Worm (Caenorhabditis elegans) whole organism, L1 larva: ENCODE measurements around the gene far-5.
A peak's percentile ranks its signal among the peaks of the same experiment; 100 is the strongest.

Source experiments
- C16A3.4 ChIP-seq: fragments of 150-350 bp; optimal IDR thresholded peaks from 2 replicates; lab custom pipeline; 2014; ENCODE audit warnings: missing biosample characterization, missing genetic modification characterization
- C34B4.2 ChIP-seq: sonication (generic microtip); optimal IDR thresholded peaks from 2 replicates; lab custom pipeline; 2017; ENCODE audit warnings: mild to moderate bottlenecking, missing genetic modification characterization, missing compliant biosample characterization
- Y116A8C.19 ChIP-seq: sonication (generic microtip); optimal IDR thresholded peaks from 2 replicates; lab custom pipeline; 2016; ENCODE audit warnings: missing compliant biosample characterization, missing genetic modification characterization, borderline replicate concordance
- alr-1 ChIP-seq: fragments of 200-800 bp; sonication (Bioruptor generic); optimal IDR thresholded peaks from 2 replicates; lab custom pipeline; 2018; ENCODE audit warnings: borderline replicate concordance, mild to moderate bottlenecking, missing genetic modification characterization, missing compliant biosample characterization
- aly-2 ChIP-seq: fragments of 150-350 bp; optimal IDR thresholded peaks from 2 replicates; lab custom pipeline; 2014; ENCODE audit warnings: missing biosample characterization, missing genetic modification characterization
- blmp-1 ChIP-seq: fragments of 150-350 bp; optimal IDR thresholded peaks from 2 replicates; lab custom pipeline; 2014; ENCODE audit warnings: missing biosample characterization, missing genetic modification characterization
- ceh-63 ChIP-seq: fragments of 200-800 bp; sonication (Bioruptor generic); optimal IDR thresholded peaks from 2 replicates; lab custom pipeline; 2018; ENCODE audit warnings: mild to moderate bottlenecking, missing genetic modification characterization, missing compliant biosample characterization
- ceh-8 ChIP-seq: fragments of 200-800 bp; sonication (Bioruptor generic); optimal IDR thresholded peaks from 2 replicates; lab custom pipeline; 2018; ENCODE audit warnings: mild to moderate bottlenecking, missing genetic modification characterization, moderate library complexity, missing compliant biosample characterization
- ceh-82 ChIP-seq, 3 experiments: fragments of 150-350 bp in 1 of 3; sonication (generic microtip) in 2 of 3; optimal IDR thresholded peaks; 2 replicates each; lab custom pipeline; 2014 to 2017; ENCODE audit warnings: missing biosample characterization in 3 of 3, missing genetic modification characterization in 3 of 3
- ceh-88 ChIP-seq: fragments of 200-800 bp; sonication (Bioruptor generic); IDR thresholded peaks from 2 replicates; pipeline ENCODE4 v1.3.6; 2022; ENCODE audit warnings: missing genetic modification characterization, missing compliant biosample characterization
- ces-1 ChIP-seq: fragments of 150-350 bp; optimal IDR thresholded peaks from 2 replicates; lab custom pipeline; 2014; ENCODE audit warnings: missing biosample characterization, missing genetic modification reagents, missing genetic modification characterization
- dpl-1 ChIP-seq, 3 experiments: fragments of 150-350 bp in 2 of 3; sonication (generic microtip) in 1 of 3; optimal IDR thresholded peaks; 2 replicates each; lab custom pipeline; 2014 to 2017; ENCODE audit warnings: missing biosample characterization in 3 of 3, missing genetic modification characterization in 3 of 3, missing genetic modification reagents in 3 of 3
- dsc-1 ChIP-seq: sonication (generic microtip); optimal IDR thresholded peaks from 2 replicates; lab custom pipeline; 2016; ENCODE audit warnings: mild to moderate bottlenecking, missing genetic modification characterization, missing compliant biosample characterization
- efl-3 ChIP-seq: fragments of 200-800 bp; sonication (Bioruptor generic); optimal IDR thresholded peaks from 2 replicates; lab custom pipeline; 2018; ENCODE audit warnings: mild to moderate bottlenecking, missing genetic modification characterization, missing compliant biosample characterization
- elt-2 ChIP-seq: sonication (generic microtip); optimal IDR thresholded peaks from 2 replicates; lab custom pipeline; 2016; ENCODE audit warnings: missing genetic modification characterization, mild to moderate bottlenecking, inconsistent platforms, missing compliant biosample characterization, missing genetic modification reagents
- elt-3 ChIP-seq, 6 experiments: fragments of 150-350 bp in 1 of 6; sonication (generic microtip); optimal IDR thresholded peaks; 2 replicates each; lab custom pipeline; 2017 to 2018; ENCODE audit warnings: missing biosample characterization in 6 of 6, missing genetic modification characterization in 6 of 6, inconsistent platforms in 1 of 6
- fkh-10 ChIP-seq: sonication (generic microtip); optimal IDR thresholded peaks from 2 replicates; lab custom pipeline; 2017; ENCODE audit warnings: missing biosample characterization, missing genetic modification reagents, missing genetic modification characterization
- grh-1 ChIP-seq: fragments of 200-800 bp; sonication (Bioruptor generic); IDR thresholded peaks from 2 replicates; pipeline ENCODE4 v1.3.6; 2022; ENCODE audit warnings: missing genetic modification reagents, missing genetic modification characterization, missing compliant biosample characterization
- hlh-17 ChIP-seq: fragments of 200-800 bp; sonication (Bioruptor generic); optimal IDR thresholded peaks from 2 replicates; lab custom pipeline; 2018; ENCODE audit warnings: missing genetic modification characterization, mild to moderate bottlenecking, missing compliant biosample characterization, moderate library complexity, borderline replicate concordance
- hlh-4 ChIP-seq: sonication (generic microtip); optimal IDR thresholded peaks from 2 replicates; lab custom pipeline; 2016; ENCODE audit warnings: mild to moderate bottlenecking, missing genetic modification characterization, missing compliant biosample characterization
- irx-1 ChIP-seq: sonication (generic microtip); optimal IDR thresholded peaks from 2 replicates; lab custom pipeline; 2016; ENCODE audit warnings: missing genetic modification characterization, missing compliant biosample characterization
- lin-35 ChIP-seq, 2 experiments: fragments of 150-350 bp; optimal IDR thresholded peaks; 2 replicates each; lab custom pipeline; 2014; ENCODE audit warnings: missing biosample characterization in 2 of 2, missing genetic modification characterization in 2 of 2, missing genetic modification reagents in 2 of 2
- lin-39 ChIP-seq: fragments of 150-350 bp; optimal IDR thresholded peaks from 2 replicates; lab custom pipeline; 2014; ENCODE audit warnings: missing biosample characterization, missing genetic modification reagents, missing genetic modification characterization
- lsy-2 ChIP-seq, 2 experiments: fragments of 150-350 bp; optimal IDR thresholded peaks; 2 replicates each; lab custom pipeline; 2014; ENCODE audit warnings: missing biosample characterization in 2 of 2, missing genetic modification characterization in 2 of 2
- mdl-1 ChIP-seq, 2 experiments: fragments of 150-350 bp; optimal IDR thresholded peaks; 2 replicates each; lab custom pipeline; 2014 to 2017; ENCODE audit warnings: missing biosample characterization in 2 of 2, missing genetic modification characterization in 2 of 2, inconsistent platforms in 1 of 2
- mep-1 ChIP-seq: fragments of 150-350 bp; optimal IDR thresholded peaks from 2 replicates; lab custom pipeline; 2014; ENCODE audit warnings: missing biosample characterization, missing genetic modification characterization
- nhr-12 ChIP-seq: sonication (generic microtip); optimal IDR thresholded peaks from 2 replicates; lab custom pipeline; 2017; ENCODE audit warnings: missing biosample characterization, missing genetic modification characterization
- nhr-237 ChIP-seq: fragments of 150-350 bp; optimal IDR thresholded peaks from 2 replicates; lab custom pipeline; 2014; ENCODE audit warnings: missing biosample characterization, missing genetic modification characterization
- nhr-47 ChIP-seq: sonication (generic microtip); optimal IDR thresholded peaks from 2 replicates; lab custom pipeline; 2016; ENCODE audit warnings: mild to moderate bottlenecking, missing genetic modification characterization, moderate library complexity, missing compliant biosample characterization
- nhr-71 ChIP-seq: sonication (generic microtip); optimal IDR thresholded peaks from 2 replicates; lab custom pipeline; 2016; ENCODE audit warnings: mild to moderate bottlenecking, missing genetic modification characterization, moderate library complexity, missing compliant biosample characterization
- nhr-76 ChIP-seq: sonication (generic microtip); optimal IDR thresholded peaks from 2 replicates; lab custom pipeline; 2017; ENCODE audit warnings: missing biosample characterization, missing genetic modification characterization
- nhr-77 ChIP-seq: fragments of 150-350 bp; optimal IDR thresholded peaks from 2 replicates; lab custom pipeline; 2014; ENCODE audit warnings: missing biosample characterization, missing genetic modification characterization
- nhr-84 ChIP-seq: sonication (generic microtip); optimal IDR thresholded peaks from 2 replicates; lab custom pipeline; 2017; ENCODE audit warnings: missing biosample characterization, missing genetic modification characterization
- pag-3 ChIP-seq: sonication (generic microtip); optimal IDR thresholded peaks from 2 replicates; lab custom pipeline; 2017; ENCODE audit warnings: missing genetic modification characterization, mild to moderate bottlenecking, missing compliant biosample characterization, antibody characterized with exemption, borderline replicate concordance; ENCODE audit not compliant: insufficient read depth
- pax-3 ChIP-seq: fragments of 200-800 bp; sonication (Bioruptor generic); optimal IDR thresholded peaks from 2 replicates; lab custom pipeline; 2018; ENCODE audit warnings: mild to moderate bottlenecking, missing genetic modification characterization, moderate library complexity, missing compliant biosample characterization
- pqm-1 ChIP-seq: sonication (generic microtip); optimal IDR thresholded peaks from 3 replicates; lab custom pipeline; 2017; ENCODE audit warnings: missing biosample characterization, missing genetic modification characterization
- rnt-1 ChIP-seq: sonication (generic microtip); optimal IDR thresholded peaks from 2 replicates; lab custom pipeline; 2016; ENCODE audit warnings: mild to moderate bottlenecking, missing genetic modification characterization, moderate library complexity, missing compliant biosample characterization
- skn-1 ChIP-seq: fragments of 150-350 bp; optimal IDR thresholded peaks from 2 replicates; lab custom pipeline; 2014; ENCODE audit warnings: missing biosample characterization, missing genetic modification characterization
- sox-4 ChIP-seq: sonication (generic microtip); optimal IDR thresholded peaks from 2 replicates; lab custom pipeline; 2016; ENCODE audit warnings: missing genetic modification characterization, missing compliant biosample characterization
- sptf-1 ChIP-seq: fragments of 150-350 bp; optimal IDR thresholded peaks from 2 replicates; lab custom pipeline; 2014; ENCODE audit warnings: missing biosample characterization, missing genetic modification characterization
- sup-37 ChIP-seq: fragments of 200-800 bp; sonication (Bioruptor generic); optimal IDR thresholded peaks from 2 replicates; lab custom pipeline; 2018; ENCODE audit warnings: mild to moderate bottlenecking, missing genetic modification characterization, missing compliant biosample characterization
- swsn-7 ChIP-seq: sonication (generic microtip); optimal IDR thresholded peaks from 2 replicates; lab custom pipeline; 2016; ENCODE audit warnings: missing genetic modification characterization, missing compliant biosample characterization
- tbx-2 ChIP-seq: sonication (generic microtip); optimal IDR thresholded peaks from 2 replicates; lab custom pipeline; 2016; ENCODE audit warnings: missing genetic modification characterization, missing compliant biosample characterization
- unc-30 ChIP-seq: sonication (generic microtip); optimal IDR thresholded peaks from 2 replicates; lab custom pipeline; 2017; ENCODE audit warnings: missing biosample characterization, missing genetic modification characterization
- unc-62 ChIP-seq: fragments of 150-350 bp; optimal IDR thresholded peaks from 2 replicates; lab custom pipeline; 2014; ENCODE audit warnings: missing biosample characterization, missing genetic modification reagents, missing genetic modification characterization
- unc-98 ChIP-seq: fragments of 200-800 bp; sonication (Bioruptor generic); IDR thresholded peaks from 2 replicates; pipeline ENCODE4 v1.3.6; 2022; ENCODE audit warnings: missing genetic modification characterization, missing compliant biosample characterization
- xbp-1 ChIP-seq: sonication (generic microtip); optimal IDR thresholded peaks from 2 replicates; lab custom pipeline; 2016; ENCODE audit warnings: missing genetic modification characterization, missing compliant biosample characterization
- zag-1 ChIP-seq: fragments of 150-350 bp; optimal IDR thresholded peaks from 2 replicates; lab custom pipeline; 2014; ENCODE audit warnings: missing biosample characterization, missing genetic modification characterization
- zip-4 ChIP-seq: fragments of 200-800 bp; sonication (Bioruptor generic); optimal IDR thresholded peaks from 2 replicates; lab custom pipeline; 2018; ENCODE audit warnings: mild to moderate bottlenecking, missing genetic modification characterization, moderate library complexity, missing compliant biosample characterization
- ztf-11 ChIP-seq, 2 experiments: sonication (generic microtip); optimal IDR thresholded peaks; 2 replicates each; lab custom pipeline; 2016 to 2017; ENCODE audit warnings: missing genetic modification characterization in 2 of 2, missing biosample characterization in 1 of 2, missing compliant biosample characterization in 1 of 2

Gene far-5

ce11 chrV:13036466-13036865, 41.1 kb downstream of the far-5 start, which contains the start of gene W07G4.2:
W07G4.2 (minus strand) TSS chrV:13036566.
- TF ChIP-seq nhr-237 (tag; lab: Kevin White, UChicago) (no peak), unc-98 (no peak), blmp-1 (tag; lab: Kevin White, UChicago) (no peak), Y116A8C.19 (tag; lab: Kevin White, UChicago) (no peak), unc-30 (tag; lab: Kevin White, UChicago) (no peak)

DNA sequence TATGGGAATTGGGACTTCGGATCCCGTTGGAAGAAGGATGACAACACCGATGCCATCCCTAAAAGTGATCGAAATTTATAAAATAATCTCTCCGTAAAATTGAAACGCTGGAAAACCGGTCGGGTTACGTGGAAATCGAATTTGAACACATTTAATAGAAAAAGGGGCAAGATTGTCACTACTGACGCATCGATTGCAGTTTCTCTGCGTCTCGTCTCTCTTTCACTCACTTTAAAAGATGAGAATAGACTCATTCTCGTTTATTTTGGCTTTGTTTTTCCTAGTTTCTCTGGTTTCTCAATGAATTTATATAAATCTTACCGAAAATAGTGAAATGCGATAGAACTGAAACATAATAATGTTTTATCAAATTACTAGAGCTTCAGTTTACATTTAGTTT, 46.3 kb downstream of the far-5 start, which contains the start of gene scyl-1:
scyl-1 (minus strand) TSS at position 56 of the 400 bp plus-strand sequence.
- no peak for TF ChIP-seq pag-3 (tag; lab: Kevin White, UChicago)
- TF ChIP-seq nhr-47 (tag; lab: Kevin White, UChicago) = peak; percentile 84
- TF ChIP-seq unc-30 (tag; lab: Kevin White, UChicago) = no peak
- no peak for TF ChIP-seq hlh-17
- TF ChIP-seq nhr-76 (tag; lab: Kevin White, UChicago) = no peak
- TF ChIP-seq aly-2 = peak; percentile 67
- peak; percentile 89 for TF ChIP-seq rnt-1 (tag; lab: Kevin White, UChicago)
- TF ChIP-seq lin-35 (GFP tag; optimal IDR thresholded peaks at IDR 0.05; lab: Kevin White, UChicago) = peak; percentile 74 to 88
- no peak for TF ChIP-seq C34B4.2 (tag; lab: Kevin White, UChicago)
- no peak for TF ChIP-seq ceh-63 (GFP tag; lab: Kevin White, UChicago)
- TF ChIP-seq irx-1 = peak; percentile 39
- TF ChIP-seq alr-1 (tag; lab: Kevin White, UChicago) = no peak
- no peak for TF ChIP-seq pqm-1 (tag; lab: Kevin White, UChicago)
- TF ChIP-seq zag-1 (tag; lab: Kevin White, UChicago) = no peak
- TF ChIP-seq swsn-7 = peak; percentile 86
- peak; percentile 87 for TF ChIP-seq tbx-2 (tag; lab: Kevin White, UChicago)
- TF ChIP-seq zip-4 (GFP tag; lab: Kevin White, UChicago) = peak; percentile 3
- peak in 1 of 2 experiments; percentile 55 for TF ChIP-seq mdl-1 (tag; optimal IDR thresholded peaks at IDR 0.05; lab: Kevin White, UChicago)
- peak; percentile 64 for TF ChIP-seq nhr-77
- peak; percentile 88 for TF ChIP-seq C16A3.4 (tag; lab: Kevin White, UChicago)
- TF ChIP-seq unc-62 (GFP tag; lab: Kevin White, UChicago) = no peak
- peak; percentile 37 for TF ChIP-seq elt-2
- TF ChIP-seq ztf-11 (tag; optimal IDR thresholded peaks at IDR 0.05; lab: Kevin White, UChicago) = peak in 1 of 2 experiments; percentile 31
- TF ChIP-seq dpl-1 (GFP tag; optimal IDR thresholded peaks at IDR 0.05; lab: Kevin White, UChicago) = peak; percentile 58 to 91 (median 77)
- no peak for TF ChIP-seq hlh-4
- TF ChIP-seq sox-4 = no peak
- peak; percentile 91 for TF ChIP-seq nhr-71 (tag; lab: Kevin White, UChicago)
- no peak for TF ChIP-seq ceh-88 (GFP tag; lab: Robert Waterston, UW)
- no peak for TF ChIP-seq Y116A8C.19 (tag; lab: Kevin White, UChicago)
- peak; percentile 66 for TF ChIP-seq dsc-1
- no peak for TF ChIP-seq ces-1
- TF ChIP-seq lsy-2 (tag; optimal IDR thresholded peaks at IDR 0.05; lab: Kevin White, UChicago) = peak; percentile 85 to 90
- no peak for TF ChIP-seq efl-3
- peak; percentile 76 for TF ChIP-seq mep-1 (tag; lab: Kevin White, UChicago)
- no peak for TF ChIP-seq nhr-12 (tag; lab: Kevin White, UChicago)
- peak; percentile 71 for TF ChIP-seq skn-1 (tag; lab: Kevin White, UChicago)
- no peak for TF ChIP-seq nhr-84
- TF ChIP-seq grh-1 (GFP tag; lab: Robert Waterston, UW) = peak; percentile 83
- peak; percentile 63 for TF ChIP-seq pax-3 (tag; lab: Kevin White, UChicago)
- peak; percentile 3 for TF ChIP-seq fkh-10
- peak; percentile 69 for TF ChIP-seq lin-39 (tag; lab: Kevin White, UChicago)
- TF ChIP-seq elt-3 (tag; optimal IDR thresholded peaks at IDR 0.05; lab: Kevin White, UChicago) = peak in 2 of 6 experiments; percentile 48 to 64
- no peak for TF ChIP-seq sptf-1 (tag; lab: Kevin White, UChicago)
- TF ChIP-seq ceh-82 (tag; optimal IDR thresholded peaks at IDR 0.05; lab: Kevin White, UChicago) = peak; percentile 37 to 73 (median 64)
- peak; percentile 78 for TF ChIP-seq xbp-1
- no peak for TF ChIP-seq ceh-8 (GFP tag; lab: Kevin White, UChicago)
- no peak for TF ChIP-seq sup-37 (GFP tag; lab: Kevin White, UChicago)
